Worm (Caenorhabditis elegans) whole organism, young adult: ENCODE results near the gene aexr-1.

ENCODE experiments used
- B0261.1 ChIP-seq: sonication (generic microtip); optimal IDR thresholded peaks from 2 replicates; lab custom pipeline; 2016; ENCODE audit warnings: mild to moderate bottlenecking, missing genetic modification characterization, moderate library complexity, missing compliant biosample characterization
- C06A6.2 ChIP-seq: fragments of 200-800 bp; sonication (Bioruptor generic); conservative IDR thresholded peaks from 2 replicates; pipeline ENCODE4 v1.3.6; 2022; ENCODE audit warnings: missing genetic modification characterization, missing compliant biosample characterization
- F10E7.11 ChIP-seq: sonication (generic microtip); optimal IDR thresholded peaks from 2 replicates; lab custom pipeline; 2017; ENCODE audit warnings: mild to moderate bottlenecking, missing genetic modification characterization, moderate library complexity, missing compliant biosample characterization
- F49E8.2 ChIP-seq: sonication (generic microtip); optimal IDR thresholded peaks from 3 replicates; lab custom pipeline; 2017; ENCODE audit warnings: missing genetic modification characterization, mild to moderate bottlenecking, missing compliant biosample characterization, antibody characterized with exemption, moderate library complexity; ENCODE audit not compliant: insufficient read depth
- F52B5.7 ChIP-seq: sonication (generic microtip); optimal IDR thresholded peaks from 2 replicates; lab custom pipeline; 2016; ENCODE audit warnings: mild to moderate bottlenecking, missing genetic modification characterization, missing compliant biosample characterization
- T26A5.8 ChIP-seq: sonication (generic microtip); optimal IDR thresholded peaks from 2 replicates; lab custom pipeline; 2016; ENCODE audit warnings: missing genetic modification characterization, missing compliant biosample characterization
- Y53G8AR.9 ChIP-seq: fragments of 200-800 bp; sonication (Bioruptor generic); conservative IDR thresholded peaks from 2 replicates; pipeline ENCODE4 v1.3.6; 2022; ENCODE audit warnings: missing genetic modification reagents, missing genetic modification characterization, missing compliant biosample characterization
- Y67H2A.10 ChIP-seq: fragments of 200-800 bp; sonication (Bioruptor generic); conservative IDR thresholded peaks from 2 replicates; pipeline ENCODE4 v1.3.6; 2022; ENCODE audit warnings: missing genetic modification reagents, missing genetic modification characterization, missing compliant biosample characterization
- Y79H2A.3 ChIP-seq: fragments of 200-800 bp; sonication (Bioruptor generic); conservative IDR thresholded peaks from 2 replicates; pipeline ENCODE4 v1.3.6; 2022; ENCODE audit warnings: missing genetic modification reagents, missing genetic modification characterization, missing compliant biosample characterization
- akir-1 ChIP-seq: fragments of 200-800 bp; sonication (Bioruptor generic); optimal IDR thresholded peaks from 2 replicates; lab custom pipeline; 2018; ENCODE audit warnings: mild to moderate bottlenecking, missing genetic modification characterization, moderate library complexity, missing compliant biosample characterization
- ama-1 ChIP-seq, 3 experiments: fragments of 150-350 bp in 1 of 3; sonication (generic microtip) in 2 of 3; optimal IDR thresholded peaks; 2 replicates each; lab custom pipeline; 2014 to 2018; ENCODE audit warnings: missing biosample characterization in 2 of 3, missing genetic modification characterization in 2 of 3, missing genetic modification reagents in 2 of 3
- attf-5 ChIP-seq: fragments of 200-800 bp; sonication (Bioruptor generic); optimal IDR thresholded peaks from 2 replicates; lab custom pipeline; 2018; ENCODE audit warnings: mild to moderate bottlenecking, missing genetic modification characterization, missing compliant biosample characterization
- attf-6 ChIP-seq: fragments of 200-800 bp; sonication (Bioruptor generic); IDR thresholded peaks from 2 replicates; pipeline ENCODE4 v1.3.6; 2022; ENCODE audit warnings: missing genetic modification reagents, missing genetic modification characterization, missing compliant biosample characterization
- bed-1 ChIP-seq: fragments of 200-800 bp; sonication (Bioruptor generic); IDR thresholded peaks from 2 replicates; pipeline ENCODE4 v1.3.6; 2022; ENCODE audit warnings: missing genetic modification reagents, missing genetic modification characterization, missing compliant biosample characterization
- ceh-40 ChIP-seq: fragments of 200-800 bp; sonication (Bioruptor generic); IDR thresholded peaks from 2 replicates; pipeline ENCODE4 v1.3.6; 2022; ENCODE audit warnings: missing genetic modification characterization, missing compliant biosample characterization
- ceh-58 ChIP-seq: fragments of 200-800 bp; sonication (Bioruptor generic); IDR thresholded peaks from 2 replicates; pipeline ENCODE4 v1.3.6; 2022; ENCODE audit warnings: missing genetic modification characterization, missing compliant biosample characterization
- chd-7 ChIP-seq: sonication (generic microtip); optimal IDR thresholded peaks from 2 replicates; lab custom pipeline; 2016; ENCODE audit warnings: mild to moderate bottlenecking, missing genetic modification characterization, moderate library complexity, missing compliant biosample characterization
- dpff-1 ChIP-seq: sonication (generic microtip); optimal IDR thresholded peaks from 2 replicates; lab custom pipeline; 2017; ENCODE audit warnings: mild to moderate bottlenecking, missing genetic modification characterization, missing compliant biosample characterization
- efl-1 ChIP-seq: fragments of 150-350 bp; optimal IDR thresholded peaks from 2 replicates; lab custom pipeline; 2014; ENCODE audit warnings: missing biosample characterization, missing genetic modification reagents, missing genetic modification characterization
- egl-18 ChIP-seq: fragments of 200-800 bp; sonication (Bioruptor generic); IDR thresholded peaks from 2 replicates; pipeline ENCODE4 v1.3.6; 2022; ENCODE audit warnings: missing genetic modification reagents, missing genetic modification characterization, missing compliant biosample characterization
- hlh-12 ChIP-seq: sonication (generic microtip); optimal IDR thresholded peaks from 2 replicates; lab custom pipeline; 2016; ENCODE audit warnings: missing genetic modification characterization, missing compliant biosample characterization
- hlh-26 ChIP-seq: fragments of 200-800 bp; sonication (Bioruptor generic); conservative IDR thresholded peaks from 2 replicates; pipeline ENCODE4 v1.3.6; 2022; ENCODE audit warnings: missing genetic modification reagents, missing genetic modification characterization, missing compliant biosample characterization
- hrde-1 ChIP-seq: sonication (generic microtip); optimal IDR thresholded peaks from 2 replicates; lab custom pipeline; 2016; ENCODE audit warnings: missing genetic modification characterization, mild to moderate bottlenecking, missing compliant biosample characterization, moderate library complexity, missing genotype, missing genetic modification reagents, borderline replicate concordance
- lin-26 ChIP-seq: fragments of 200-800 bp; sonication (Bioruptor generic); IDR thresholded peaks from 2 replicates; pipeline ENCODE4 v1.3.6; 2022; ENCODE audit warnings: missing genetic modification reagents, missing genetic modification characterization, missing compliant biosample characterization
- lin-35 ChIP-seq, 3 experiments: fragments of 150-350 bp in 2 of 3; sonication (generic microtip) in 1 of 3; optimal IDR thresholded peaks; 2 replicates each; lab custom pipeline; 2014 to 2018; ENCODE audit warnings: missing biosample characterization in 3 of 3, missing genetic modification characterization in 3 of 3, missing genetic modification reagents in 3 of 3
- lin-54 ChIP-seq: fragments of 200-800 bp; sonication (Bioruptor generic); optimal IDR thresholded peaks from 2 replicates; lab custom pipeline; 2018; ENCODE audit warnings: mild to moderate bottlenecking, missing genetic modification characterization, missing compliant biosample characterization
- lsy-27 ChIP-seq: sonication (generic microtip); optimal IDR thresholded peaks from 2 replicates; lab custom pipeline; 2017; ENCODE audit warnings: missing genetic modification characterization, mild to moderate bottlenecking, missing compliant biosample characterization, antibody characterized with exemption, missing genotype, borderline replicate concordance; ENCODE audit not compliant: insufficient read depth
- madf-3 ChIP-seq: fragments of 200-800 bp; sonication (Bioruptor generic); IDR thresholded peaks from 2 replicates; pipeline ENCODE4 v1.3.6; 2022; ENCODE audit warnings: missing genetic modification reagents, missing genetic modification characterization, missing compliant biosample characterization
- madf-6 ChIP-seq: fragments of 200-800 bp; sonication (Bioruptor generic); IDR thresholded peaks from 2 replicates; pipeline ENCODE4 v1.3.6; 2022; ENCODE audit warnings: missing genetic modification reagents, missing genetic modification characterization, missing compliant biosample characterization
- madf-8 ChIP-seq: fragments of 200-800 bp; sonication (Bioruptor generic); conservative IDR thresholded peaks from 2 replicates; pipeline ENCODE4 v1.3.6; 2022; ENCODE audit warnings: missing genetic modification reagents, missing genetic modification characterization, missing compliant biosample characterization
- mcd-1 ChIP-seq: fragments of 200-800 bp; sonication (Bioruptor generic); IDR thresholded peaks from 2 replicates; pipeline ENCODE4 v1.3.6; 2022; ENCODE audit warnings: missing genetic modification reagents, missing genetic modification characterization, missing compliant biosample characterization
- mel-28 ChIP-seq: sonication (generic microtip); optimal IDR thresholded peaks from 2 replicates; lab custom pipeline; 2016; ENCODE audit warnings: borderline replicate concordance, mild to moderate bottlenecking, missing genetic modification characterization, missing compliant biosample characterization
- mes-4 ChIP-seq: sonication (generic microtip); optimal IDR thresholded peaks from 2 replicates; lab custom pipeline; 2016; ENCODE audit warnings: missing genotype, missing genetic modification characterization, missing compliant biosample characterization
- mxl-1 ChIP-seq: sonication (generic microtip); optimal IDR thresholded peaks from 2 replicates; lab custom pipeline; 2016; ENCODE audit warnings: missing genetic modification characterization, missing compliant biosample characterization
- nfya-1 ChIP-seq: sonication (generic microtip); optimal IDR thresholded peaks from 2 replicates; lab custom pipeline; 2017; ENCODE audit warnings: antibody characterized with exemption, missing compliant biosample characterization, missing genetic modification characterization, borderline replicate concordance; ENCODE audit not compliant: insufficient read depth
- nfya-2 ChIP-seq: fragments of 200-800 bp; sonication (Bioruptor generic); IDR thresholded peaks from 2 replicates; pipeline ENCODE4 v1.3.6; 2022; ENCODE audit warnings: missing genetic modification reagents, missing genetic modification characterization, missing compliant biosample characterization
- nfyb-1 ChIP-seq: fragments of 200-800 bp; sonication (Bioruptor generic); IDR thresholded peaks from 2 replicates; pipeline ENCODE4 v1.3.6; 2022; ENCODE audit warnings: missing genetic modification reagents, missing genetic modification characterization, missing compliant biosample characterization
- nhr-179 ChIP-seq: sonication (generic microtip); optimal IDR thresholded peaks from 2 replicates; lab custom pipeline; 2016; ENCODE audit warnings: mild to moderate bottlenecking, missing genetic modification characterization, missing compliant biosample characterization
- rcor-1 ChIP-seq: fragments of 200-800 bp; sonication (Bioruptor generic); IDR thresholded peaks from 2 replicates; pipeline ENCODE4 v1.3.6; 2022; ENCODE audit warnings: missing genetic modification reagents, missing genetic modification characterization, missing compliant biosample characterization
- snpc-1.3 ChIP-seq: sonication (generic microtip); optimal IDR thresholded peaks from 2 replicates; lab custom pipeline; 2017; ENCODE audit warnings: missing genetic modification characterization, mild to moderate bottlenecking, missing compliant biosample characterization, antibody characterized with exemption, moderate library complexity, missing genotype, missing genetic modification reagents; ENCODE audit not compliant: insufficient read depth
- tbp1 ChIP-seq: fragments of 200-800 bp; sonication (Bioruptor generic); optimal IDR thresholded peaks from 2 replicates; lab custom pipeline; 2018; ENCODE audit warnings: mild to moderate bottlenecking, missing genetic modification characterization, missing compliant biosample characterization
- xnd-1 ChIP-seq: sonication (generic microtip); optimal IDR thresholded peaks from 2 replicates; lab custom pipeline; 2016; ENCODE audit warnings: missing genotype, missing genetic modification reagents, missing genetic modification characterization, missing compliant biosample characterization
- ztf-22 ChIP-seq: fragments of 200-800 bp; sonication (Bioruptor generic); optimal IDR thresholded peaks from 2 replicates; lab custom pipeline; 2018; ENCODE audit warnings: mild to moderate bottlenecking, missing genetic modification characterization, moderate library complexity, missing compliant biosample characterization
- ztf-25 ChIP-seq: fragments of 200-800 bp; sonication (Bioruptor generic); IDR thresholded peaks from 2 replicates; pipeline ENCODE4 v1.3.6; 2022; ENCODE audit warnings: missing genetic modification reagents, missing genetic modification characterization, missing compliant biosample characterization
- ztf-26 ChIP-seq: sonication (generic microtip); optimal IDR thresholded peaks from 2 replicates; lab custom pipeline; 2017; ENCODE audit warnings: missing genetic modification characterization, missing compliant biosample characterization
- ztf-28 ChIP-seq: fragments of 200-800 bp; sonication (Bioruptor generic); IDR thresholded peaks from 2 replicates; pipeline ENCODE4 v1.3.6; 2022; ENCODE audit warnings: missing genetic modification reagents, missing genetic modification characterization, missing compliant biosample characterization
- ztf-3 ChIP-seq: fragments of 200-800 bp; sonication (Bioruptor generic); optimal IDR thresholded peaks from 2 replicates; lab custom pipeline; 2018; ENCODE audit warnings: mild to moderate bottlenecking, missing genetic modification characterization, missing compliant biosample characterization

The aexr-1 gene

DNA sequence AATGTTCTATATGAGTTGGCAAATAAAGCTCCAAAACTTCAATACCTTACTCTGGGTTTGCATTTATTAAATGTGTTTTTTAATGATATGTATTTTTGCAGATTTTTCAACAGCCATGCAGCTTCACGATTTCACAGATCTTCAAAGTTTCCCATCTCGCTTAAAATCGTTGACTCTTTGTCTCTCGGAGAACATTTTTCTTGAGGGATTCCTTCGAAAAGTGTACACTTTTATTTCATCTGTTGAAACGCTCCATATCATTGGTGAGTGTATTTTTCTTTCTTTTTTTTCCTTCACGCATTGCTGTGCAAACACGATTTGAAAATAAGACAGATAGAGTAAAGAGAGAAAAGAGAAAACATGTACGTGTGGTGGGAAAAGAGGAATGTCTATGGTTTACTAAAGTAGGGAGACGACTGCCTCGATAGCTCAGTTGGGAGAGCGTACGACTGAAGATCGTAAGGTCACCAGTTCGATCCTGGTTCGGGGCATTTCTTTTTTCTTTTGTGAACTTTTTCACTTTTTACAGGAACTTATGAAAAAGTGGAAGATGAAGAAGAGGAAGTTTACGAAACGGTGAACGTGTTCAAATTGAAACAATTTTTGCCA, 41.8 kb downstream of the aexr-1 start (continued):
- TF ChIP-seq ceh-58 (GFP tag; lab: Robert Waterston, UW) (no peak), mcd-1 (GFP tag; lab: Robert Waterston, UW) (peak; percentile 54; the same call in 1 of the 2 replicates), Y79H2A.3 (GFP tag; lab: Robert Waterston, UW) (no peak), madf-3 (GFP tag; lab: Robert Waterston, UW) (peak; percentile 12; the same call in 1 of the 2 replicates), ama-1 (optimal IDR thresholded peaks at IDR 0.05; lab: Kevin White, UChicago) (no peak), ama-1 (GFP tag; optimal IDR thresholded peaks at IDR 0.05; lab: Kevin White, UChicago) (peak; percentile 71 to 89), mxl-1 (tag; lab: Kevin White, UChicago) (peak; percentile 69), F10E7.11 (tag; lab: Kevin White, UChicago) (no peak), ceh-40 (GFP tag; lab: Robert Waterston, UW) (peak; percentile 83; the same call in 1 of the 2 replicates), bed-1 (GFP tag; lab: Robert Waterston, UW) (0 out of 2 replicates have a peak, but pooled peaks have one; percentile 7), madf-8 (GFP tag; lab: Robert Waterston, UW) (no peak), Y67H2A.10 (GFP tag; lab: Robert Waterston, UW) (no peak), egl-18 (GFP tag; lab: Robert Waterston, UW) (peak; percentile 85; the same call in 1 of the 2 replicates), dpff-1 (tag; lab: Kevin White, UChicago) (peak; percentile 32), F52B5.7 (tag; lab: Kevin White, UChicago) (no peak), lsy-27 (tag; lab: Kevin White, UChicago) (peak; percentile 47), hlh-12 (tag; lab: Kevin White, UChicago) (peak; percentile 85), nfya-2 (GFP tag; lab: Robert Waterston, UW) (no peak), mel-28 (tag; lab: Kevin White, UChicago) (no peak), attf-5 (GFP tag; lab: Kevin White, UChicago) (peak; percentile 51), F49E8.2 (tag; lab: Kevin White, UChicago) (no peak), attf-6 (GFP tag; lab: Robert Waterston, UW) (no peak), nfya-1 (tag; lab: Kevin White, UChicago) (no peak), mes-4 (peak; percentile 65), B0261.1 (tag; lab: Kevin White, UChicago) (peak; percentile 96), hlh-26 (no peak), nfyb-1 (GFP tag; lab: Robert Waterston, UW) (peak; percentile 87), ztf-26 (no peak), hrde-1 (tag; lab: Kevin White, UChicago) (peak; percentile 56), ztf-25 (GFP tag; lab: Robert Waterston, UW) (peak; percentile 91), C06A6.2 (GFP tag; lab: Robert Waterston, UW) (no peak), madf-6 (GFP tag; lab: Robert Waterston, UW) (no peak), tbp1 (GFP tag; lab: Kevin White, UChicago) (peak; percentile 99), ztf-22 (GFP tag; lab: Kevin White, UChicago) (no peak), akir-1 (no peak), ztf-28 (0 out of 2 replicates have a peak, but pooled peaks have one; percentile 23), lin-35 (GFP tag; optimal IDR thresholded peaks at IDR 0.05; lab: Kevin White, UChicago) (peak in 2 of 3 experiments; percentile 12 to 75), lin-26 (peak; percentile 98), rcor-1 (GFP tag; lab: Robert Waterston, UW) (peak; percentile 86), chd-7 (tag; lab: Kevin White, UChicago) (peak; percentile 84), efl-1 (GFP tag; lab: Kevin White, UChicago) (no peak), nhr-179 (tag; lab: Kevin White, UChicago) (peak; percentile 67), lin-54 (GFP tag; lab: Kevin White, UChicago) (no peak), xnd-1 (no peak), ztf-3 (GFP tag; lab: Kevin White, UChicago) (no peak), T26A5.8 (peak; percentile 47), Y53G8AR.9 (GFP tag; lab: Robert Waterston, UW) (peak; percentile 75), snpc-1.3 (peak; percentile 93)
